Worm (Caenorhabditis elegans) whole organism, midembryonic: Measurements from ENCODE around the gene pvf-1.

Source experiments
- flt-1 ChIP-seq: fragments of 200-800 bp; sonication (Bioruptor generic); IDR thresholded peaks from 2 replicates; pipeline ENCODE4 v1.3.6; 2022; ENCODE audit warnings: missing genetic modification characterization, missing compliant biosample characterization
- tab-1 ChIP-seq: fragments of 200-800 bp; sonication (Bioruptor generic); IDR thresholded peaks from 2 replicates; pipeline ENCODE4 v1.3.6; 2022; ENCODE audit warnings: missing genetic modification characterization, missing compliant biosample characterization
- ztf-29 ChIP-seq: fragments of 200-800 bp; sonication (Bioruptor generic); IDR thresholded peaks from 2 replicates; pipeline ENCODE4 v1.3.6; 2022; ENCODE audit warnings: missing genetic modification reagents, missing genetic modification characterization, missing compliant biosample characterization

DNA sequence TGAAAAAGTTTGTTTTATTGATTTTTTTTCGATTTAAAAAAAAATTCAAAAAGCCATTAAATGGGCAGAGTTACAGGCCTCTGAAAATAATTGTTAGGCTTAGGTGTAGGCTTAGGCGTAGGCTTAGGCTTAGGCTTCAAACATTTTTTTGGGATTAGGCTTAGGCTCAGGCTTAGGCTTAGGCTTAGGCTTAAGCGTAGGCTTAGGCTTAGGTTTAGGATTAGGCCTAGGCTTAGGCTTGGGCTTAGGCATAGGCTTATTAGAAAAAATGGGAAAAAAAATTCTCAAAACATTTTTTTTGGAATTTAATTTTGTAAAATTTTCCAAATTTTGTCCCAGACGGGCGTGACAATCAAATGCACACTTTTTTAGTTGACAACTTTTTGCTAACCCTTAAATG, 32.1 kb upstream of the pvf-1 start:
- TF ChIP-seq flt-1 (GFP tag; lab: Robert Waterston, UW) (no peak), ztf-29 (no peak), tab-1 (no peak)
